Worm (Caenorhabditis elegans) whole organism, mixed stage, embryonic: ENCODE data around the gene cpt-3.

Source experiments
- nhr-28 ChIP-seq: fragments of 150-350 bp; optimal IDR thresholded peaks from 2 replicates; lab custom pipeline; 2014; ENCODE audit warnings: missing biosample characterization, missing genetic modification characterization
- unc-39 ChIP-seq: fragments of 150-350 bp; optimal IDR thresholded peaks from 2 replicates; lab custom pipeline; 2014; ENCODE audit warnings: missing biosample characterization, missing genetic modification characterization

ce11 chrIII:2054084-2054483 is 28.5 kb upstream of the cpt-3 start, which contains the start of gene M01E10.3:
- TF ChIP-seq unc-39 (no peak), nhr-28 (tag; lab: Kevin White, UChicago) (no peak)
